Worm (Caenorhabditis elegans) whole organism, L2 larva: ENCODE data around the gene F02A9.1.

Experiments
- F13H6.1 ChIP-seq: sonication (generic microtip); optimal IDR thresholded peaks from 2 replicates; lab custom pipeline; 2016; ENCODE audit warnings: missing genetic modification characterization, missing compliant biosample characterization
- Y55F3AM.14 ChIP-seq: fragments of 200-800 bp; sonication (Bioruptor generic); optimal IDR thresholded peaks from 2 replicates; lab custom pipeline; 2018; ENCODE audit warnings: mild to moderate bottlenecking, missing genetic modification characterization, missing compliant biosample characterization
- alr-1 ChIP-seq: fragments of 150-350 bp; optimal IDR thresholded peaks from 2 replicates; lab custom pipeline; 2014; ENCODE audit warnings: missing biosample characterization, missing genetic modification characterization
- ama-1 ChIP-seq: fragments of 150-350 bp; optimal IDR thresholded peaks from 2 replicates; lab custom pipeline; 2018; ENCODE audit warnings: inconsistent platforms
- blmp-1 ChIP-seq: sonication (generic microtip); optimal IDR thresholded peaks from 2 replicates; lab custom pipeline; 2017; ENCODE audit warnings: missing genetic modification characterization, mild to moderate bottlenecking, missing compliant biosample characterization, antibody characterized with exemption, moderate library complexity; ENCODE audit not compliant: insufficient read depth
- elt-3 ChIP-seq: sonication (generic microtip); optimal IDR thresholded peaks from 2 replicates; lab custom pipeline; 2017; ENCODE audit warnings: missing biosample characterization, missing genetic modification characterization
- mbf-1 ChIP-seq: sonication (generic microtip); optimal IDR thresholded peaks from 2 replicates; lab custom pipeline; 2017; ENCODE audit warnings: missing biosample characterization, missing genetic modification characterization
- nhr-237 ChIP-seq: fragments of 150-350 bp; optimal IDR thresholded peaks from 2 replicates; lab custom pipeline; 2014; ENCODE audit warnings: missing biosample characterization, missing genetic modification characterization
- unc-62 ChIP-seq: fragments of 150-350 bp; optimal IDR thresholded peaks from 2 replicates; lab custom pipeline; 2014; ENCODE audit warnings: missing biosample characterization, missing genetic modification reagents, missing genetic modification characterization
- ztf-1 ChIP-seq: fragments of 200-800 bp; sonication (Bioruptor generic); conservative IDR thresholded peaks from 2 replicates; pipeline ENCODE4 v1.3.6; 2022; ENCODE audit warnings: missing genetic modification characterization, missing compliant biosample characterization

DNA sequence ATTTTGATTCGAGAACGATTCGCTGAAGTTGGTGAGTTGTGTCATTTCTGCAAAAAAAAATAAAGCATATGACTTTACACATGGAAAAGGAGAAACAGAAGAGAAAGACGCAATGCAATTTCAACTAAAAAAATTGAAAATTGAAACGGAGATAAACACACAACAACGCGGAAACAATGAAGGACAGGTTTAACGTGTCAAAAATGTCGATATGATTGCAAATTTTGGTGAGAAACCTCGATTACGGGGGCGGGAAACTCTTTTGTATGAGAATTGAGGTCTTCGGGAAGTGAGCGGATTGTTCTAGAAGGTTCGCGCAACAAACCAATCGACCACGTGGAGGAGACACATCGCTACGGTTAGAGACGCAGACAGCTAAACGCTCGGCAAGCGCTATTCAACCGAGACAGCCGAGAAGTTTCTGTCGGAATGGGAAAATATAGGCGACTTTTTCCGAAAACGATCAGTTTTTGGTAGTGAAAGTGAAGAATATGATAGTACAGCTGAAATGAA lies 23.8 kb downstream of the F02A9.1 start, which contains the start of gene R107.5:
- TF ChIP-seq nhr-237 (tag; lab: Kevin White, UChicago) (no peak), Y55F3AM.14 (GFP tag; lab: Kevin White, UChicago) (peak; percentile 95), blmp-1 (tag; lab: Kevin White, UChicago) (peak; percentile 90), unc-62 (GFP tag; lab: Kevin White, UChicago) (peak; percentile 73), mbf-1 (tag; lab: Kevin White, UChicago) (no peak), ztf-1 (GFP tag; lab: Robert Waterston, UW) (peak; percentile 97), F13H6.1 (tag; lab: Kevin White, UChicago) (peak; percentile 95), elt-3 (tag; lab: Kevin White, UChicago) (no peak), alr-1 (no peak), ama-1 (lab: Kevin White, UChicago) (peak; percentile 98)
